Fruit fly (Drosophila melanogaster) whole organism, pupa: Measurements from ENCODE around the gene OXA1L.

Source experiments
- CG12605 ChIP-seq: fragments of 200-800 bp; sonication (Bioruptor generic); IDR thresholded peaks from 2 replicates; pipeline ENCODE4 v1.3.6; 2022; ENCODE audit warnings: missing biosample characterization, missing genetic modification characterization
- CG17806 ChIP-seq: fragments of 200-800 bp; sonication (Bioruptor generic); optimal IDR thresholded peaks from 2 replicates; lab custom pipeline; 2018; ENCODE audit warnings: missing biosample characterization, mild to moderate bottlenecking, missing genetic modification characterization, moderate library complexity
- CG34367 ChIP-seq: fragments of 200-800 bp; sonication (Bioruptor generic); optimal IDR thresholded peaks from 2 replicates; lab custom pipeline; 2018; ENCODE audit warnings: missing biosample characterization, mild to moderate bottlenecking, missing genetic modification characterization
- CG8301 ChIP-seq: fragments of 200-800 bp; sonication (Bioruptor generic); optimal IDR thresholded peaks from 2 replicates; lab custom pipeline; 2018; ENCODE audit warnings: missing biosample characterization, mild to moderate bottlenecking, missing genetic modification characterization
- Pif1B ChIP-seq: fragments of 200-800 bp; sonication (Bioruptor generic); optimal IDR thresholded peaks from 3 replicates; lab custom pipeline; 2016; ENCODE audit warnings: missing biosample characterization, missing genetic modification characterization
- rn ChIP-seq: fragments of 200-800 bp; sonication (Bioruptor generic); IDR thresholded peaks from 2 replicates; pipeline ENCODE4 v1.3.6; 2022; ENCODE audit warnings: missing biosample characterization, missing genetic modification characterization

DNA sequence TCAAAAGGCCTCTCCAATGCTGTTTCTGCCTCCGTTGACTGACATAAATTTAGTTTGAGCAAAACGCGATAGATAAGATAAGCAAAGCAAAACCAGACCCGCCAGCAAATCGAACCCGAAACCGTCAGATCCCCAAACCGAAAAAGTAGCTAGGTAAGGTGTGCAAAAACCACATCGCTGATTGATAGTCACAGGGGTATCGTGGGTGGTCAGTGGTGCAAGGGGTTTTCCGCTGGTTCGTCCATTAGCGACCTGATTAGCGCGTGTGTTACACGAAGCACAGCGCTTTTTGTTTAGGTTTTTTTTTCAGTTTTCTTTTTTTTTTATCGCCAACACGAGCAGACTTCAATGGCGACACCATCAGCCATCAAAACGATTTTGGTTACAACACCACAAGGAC, 22.3 kb downstream of the OXA1L start:
- TF ChIP-seq Pif1B (GFP tag; lab: Kevin White, UChicago), result no peak
- no peak for TF ChIP-seq CG17806 (tag; lab: Kevin White, UChicago)
- TF ChIP-seq rn (GFP tag; lab: Robert Waterston, UW), result no peak
- TF ChIP-seq CG12605, result no peak
- TF ChIP-seq CG8301 (tag; lab: Kevin White, UChicago), result no peak
- TF ChIP-seq CG34367 (tag; lab: Kevin White, UChicago), result no peak
